Worm (Caenorhabditis elegans): ENCODE measurements around the gene M110.9.

Gene M110.9

ce11 chrII:8218266-8218665, 12.8 kb upstream of the M110.9 start:
- no peak for TF ChIP-seq nfya-1 (tag; optimal IDR thresholded peaks at IDR 0.05)
- no peak for TF ChIP-seq fax-1 (tag; optimal IDR thresholded peaks at IDR 0.05)
- no peak for TF ChIP-seq hlh-13 (GFP tag; optimal IDR thresholded peaks at IDR 0.05)
- TF ChIP-seq ceh-19 (GFP tag; optimal IDR thresholded peaks at IDR 0.05), result no peak
- no peak for TF ChIP-seq ztf-16 (tag; optimal IDR thresholded peaks at IDR 0.05)

- TF ChIP-seq pag-3 (tag; optimal IDR thresholded peaks at IDR 0.05; ENCODE audit: borderline replicate concordance) (no peak), Y22D7AL.16 (tag; optimal IDR thresholded peaks at IDR 0.05) (no peak), ceh-22 (tag; optimal IDR thresholded peaks at IDR 0.05) (no peak), pqm-1 (tag; optimal IDR thresholded peaks at IDR 0.05) (no peak)
Measured at ce11 chrII:8220267-8220666, 10.8 kb upstream of the M110.9 start.

ce11 chrII:8222309-8223065, 8.6 kb upstream of the M110.9 start, which contains the start of gene dab-1:
TSS of gene dab-1 (plus strand) at chrII:8222386.
- TF ChIP-seq odd-2 (tag; optimal IDR thresholded peaks at IDR 0.05), result no peak
- TF ChIP-seq lin-11 (tag; optimal IDR thresholded peaks at IDR 0.05), result no peak
- no peak for TF ChIP-seq tbx-2 (tag; optimal IDR thresholded peaks at IDR 0.05)
- no peak for TF ChIP-seq ceh-9 (tag; optimal IDR thresholded peaks at IDR 0.05)
- no peak for TF ChIP-seq nhr-232 (tag; optimal IDR thresholded peaks at IDR 0.05)
- peak; percentile 37 for TF ChIP-seq ceh-19 (GFP tag; optimal IDR thresholded peaks at IDR 0.05)
- no peak for TF ChIP-seq ceh-18 (tag; optimal IDR thresholded peaks at IDR 0.05)
- TF ChIP-seq zip-5 (tag; optimal IDR thresholded peaks at IDR 0.05), result no peak
- no peak for TF ChIP-seq ceh-14 (tag; optimal IDR thresholded peaks at IDR 0.05)
- TF ChIP-seq rnt-1 (tag; optimal IDR thresholded peaks at IDR 0.05), result no peak
- TF ChIP-seq F13H6.1 (tag; optimal IDR thresholded peaks at IDR 0.05), result no peak
- TF ChIP-seq elt-2 (tag; optimal IDR thresholded peaks at IDR 0.05), result peak; percentile 3
- peak; percentile 30 for TF ChIP-seq unc-55 (GFP tag; optimal IDR thresholded peaks at IDR 0.05)
- TF ChIP-seq C38D4.7 (GFP tag; optimal IDR thresholded peaks at IDR 0.05), result no peak
- TF ChIP-seq ceh-31 (tag; optimal IDR thresholded peaks at IDR 0.05), result peak; percentile 6
- no peak for TF ChIP-seq ama-1 (optimal IDR thresholded peaks at IDR 0.05)
- TF ChIP-seq fkh-10 (GFP tag; optimal IDR thresholded peaks at IDR 0.05), result no peak
- TF ChIP-seq che-1 (tag; optimal IDR thresholded peaks at IDR 0.05), result no peak
- peak; percentile 49 for TF ChIP-seq hlh-30 (tag; optimal IDR thresholded peaks at IDR 0.05; ENCODE audit: insufficient read depth)
- TF ChIP-seq mec-3 (tag; optimal IDR thresholded peaks at IDR 0.05; ENCODE audit: borderline replicate concordance), result no peak
- TF ChIP-seq pag-3 (tag; optimal IDR thresholded peaks at IDR 0.05; ENCODE audit: borderline replicate concordance), result no peak
- TF ChIP-seq nfya-1 (tag; optimal IDR thresholded peaks at IDR 0.05), result peak; percentile 32
- no peak for TF ChIP-seq elt-4 (tag; optimal IDR thresholded peaks at IDR 0.05)
- no peak for TF ChIP-seq K09A11.1 (tag; optimal IDR thresholded peaks at IDR 0.05; ENCODE audit: insufficient read depth)
- no peak for TF ChIP-seq fax-1 (tag; optimal IDR thresholded peaks at IDR 0.05)
- no peak for TF ChIP-seq dve-1 (tag; optimal IDR thresholded peaks at IDR 0.05)
- no peak for TF ChIP-seq pax-1 (tag; optimal IDR thresholded peaks at IDR 0.05)
- no peak for TF ChIP-seq npax-4 (tag; optimal IDR thresholded peaks at IDR 0.05)
- TF ChIP-seq ceh-34 (tag; optimal IDR thresholded peaks at IDR 0.05), result no peak
- no peak for TF ChIP-seq ceh-6 (GFP tag; optimal IDR thresholded peaks at IDR 0.05)
- no peak for TF ChIP-seq lim-6 (tag; optimal IDR thresholded peaks at IDR 0.05)
- TF ChIP-seq syd-9 (tag; optimal IDR thresholded peaks at IDR 0.05), result no peak
- no peak for TF ChIP-seq unc-42 (tag; optimal IDR thresholded peaks at IDR 0.05)
- TF ChIP-seq ceh-30 (tag; optimal IDR thresholded peaks at IDR 0.05), result no peak

All from whole organism, late embryonic.